Worm (Caenorhabditis elegans) whole organism, mixed stage, embryonic: ENCODE results near the gene ccch-2.

ENCODE experiments used
- bed-3 ChIP-seq: fragments of 200-800 bp; sonication (Bioruptor generic); optimal IDR thresholded peaks from 3 replicates; lab custom pipeline; 2018; ENCODE audit warnings: mild to moderate bottlenecking, missing genetic modification characterization, moderate library complexity, missing compliant biosample characterization
- blmp-1 ChIP-seq: fragments of 150-350 bp; optimal IDR thresholded peaks from 2 replicates; lab custom pipeline; 2014; ENCODE audit warnings: missing biosample characterization, missing genetic modification characterization
- ceh-39 ChIP-seq: fragments of 150-350 bp; optimal IDR thresholded peaks from 2 replicates; lab custom pipeline; 2014; ENCODE audit warnings: missing biosample characterization, missing genetic modification characterization
- ceh-43 ChIP-seq: fragments of 200-800 bp; sonication (Bioruptor generic); optimal IDR thresholded peaks from 2 replicates; lab custom pipeline; 2018; ENCODE audit warnings: mild to moderate bottlenecking, missing genetic modification characterization, moderate library complexity, missing compliant biosample characterization
- ceh-83 ChIP-seq: fragments of 200-800 bp; sonication (Bioruptor generic); optimal IDR thresholded peaks from 2 replicates; lab custom pipeline; 2018; ENCODE audit warnings: mild to moderate bottlenecking, missing genetic modification characterization, missing compliant biosample characterization
- hlh-1 ChIP-seq: fragments of 150-350 bp; optimal IDR thresholded peaks from 2 replicates; lab custom pipeline; 2014; ENCODE audit warnings: missing biosample characterization, missing genetic modification reagents, missing genetic modification characterization
- lin-13 ChIP-seq: fragments of 150-350 bp; optimal IDR thresholded peaks from 2 replicates; lab custom pipeline; 2014; ENCODE audit warnings: missing biosample characterization, missing genetic modification characterization
- lin-32 ChIP-seq: fragments of 200-800 bp; sonication (Bioruptor generic); optimal IDR thresholded peaks from 2 replicates; lab custom pipeline; 2018; ENCODE audit warnings: mild to moderate bottlenecking, missing genetic modification characterization, missing compliant biosample characterization
- lsy-2 ChIP-seq: fragments of 150-350 bp; optimal IDR thresholded peaks from 2 replicates; lab custom pipeline; 2014; ENCODE audit warnings: missing biosample characterization, missing genetic modification characterization
- mab-5 ChIP-seq: fragments of 150-350 bp; optimal IDR thresholded peaks from 2 replicates; lab custom pipeline; 2014; ENCODE audit warnings: missing biosample characterization, missing genetic modification characterization
- mls-2 ChIP-seq: sonication (generic microtip); optimal IDR thresholded peaks from 2 replicates; lab custom pipeline; 2016; ENCODE audit warnings: mild to moderate bottlenecking, missing genetic modification characterization, moderate library complexity, missing compliant biosample characterization
- nhr-12 ChIP-seq: fragments of 150-350 bp; optimal IDR thresholded peaks from 2 replicates; lab custom pipeline; 2014; ENCODE audit warnings: missing biosample characterization, missing genetic modification characterization
- nhr-237 ChIP-seq: fragments of 150-350 bp; optimal IDR thresholded peaks from 2 replicates; lab custom pipeline; 2014; ENCODE audit warnings: missing biosample characterization, missing genetic modification characterization
- nhr-28 ChIP-seq: fragments of 150-350 bp; optimal IDR thresholded peaks from 2 replicates; lab custom pipeline; 2014; ENCODE audit warnings: missing biosample characterization, missing genetic modification characterization
- nhr-76 ChIP-seq: sonication (generic microtip); optimal IDR thresholded peaks from 2 replicates; lab custom pipeline; 2017; ENCODE audit warnings: missing biosample characterization, missing genetic modification characterization
- pha-4 ChIP-seq: fragments of 150-350 bp; optimal IDR thresholded peaks from 2 replicates; lab custom pipeline; 2018; ENCODE audit warnings: missing biosample characterization, missing genetic modification reagents, missing genetic modification characterization
- sem-2 ChIP-seq: fragments of 200-800 bp; sonication (Bioruptor generic); optimal IDR thresholded peaks from 2 replicates; lab custom pipeline; 2018; ENCODE audit warnings: mild to moderate bottlenecking, missing genetic modification characterization, missing compliant biosample characterization
- sptf-1 ChIP-seq: sonication (generic microtip); optimal IDR thresholded peaks from 2 replicates; lab custom pipeline; 2017; ENCODE audit warnings: mild to moderate bottlenecking, missing genetic modification characterization, moderate library complexity, missing compliant biosample characterization
- tbx-8 ChIP-seq: fragments of 200-800 bp; sonication (Bioruptor generic); optimal IDR thresholded peaks from 2 replicates; lab custom pipeline; 2018; ENCODE audit warnings: mild to moderate bottlenecking, missing genetic modification characterization, moderate library complexity, missing compliant biosample characterization
- unc-120 ChIP-seq: sonication (generic microtip); optimal IDR thresholded peaks from 2 replicates; lab custom pipeline; 2017; ENCODE audit warnings: missing genetic modification characterization, missing compliant biosample characterization; ENCODE audit not compliant: poor library complexity, severe bottlenecking
- zip-8 ChIP-seq: fragments of 150-350 bp; optimal IDR thresholded peaks from 2 replicates; lab custom pipeline; 2014; ENCODE audit warnings: missing biosample characterization, missing genetic modification characterization
- ztf-11 ChIP-seq: fragments of 150-350 bp; optimal IDR thresholded peaks from 2 replicates; lab custom pipeline; 2014; ENCODE audit warnings: missing biosample characterization, missing genetic modification characterization

ccch-2 gene

ce11 chrIV:16323373-16323772 lies 45.4 kb downstream of the ccch-2 start, which contains the start of gene srz-104:
TSS of gene srz-104 (plus strand) at chrIV:16323673.
- no peak for TF ChIP-seq ztf-11 (tag; lab: Kevin White, UChicago)
- TF ChIP-seq mls-2 (tag; lab: Kevin White, UChicago): no peak
- no peak for TF ChIP-seq ceh-39
- no peak for TF ChIP-seq ceh-83 (GFP tag; lab: Kevin White, UChicago)
- TF ChIP-seq tbx-8 (GFP tag; lab: Kevin White, UChicago): no peak
- TF ChIP-seq nhr-12 (tag; lab: Kevin White, UChicago): no peak
- TF ChIP-seq bed-3 (GFP tag; lab: Kevin White, UChicago): no peak
- TF ChIP-seq zip-8 (tag; lab: Kevin White, UChicago): no peak

- no peak for TF ChIP-seq unc-120 (tag; lab: Kevin White, UChicago)
- no peak for TF ChIP-seq pha-4 (tag; lab: Kevin White, UChicago)
- no peak for TF ChIP-seq zip-8 (tag; lab: Kevin White, UChicago)
- no peak for TF ChIP-seq sem-2 (GFP tag; lab: Kevin White, UChicago)
- no peak for TF ChIP-seq ceh-39
- no peak for TF ChIP-seq mab-5 (tag; lab: Kevin White, UChicago)
- TF ChIP-seq sptf-1 (tag; lab: Kevin White, UChicago): no peak
- no peak for TF ChIP-seq hlh-1 (tag; lab: Kevin White, UChicago)
- TF ChIP-seq lsy-2 (tag; lab: Kevin White, UChicago): no peak
These were observed 46.6 kb downstream of the ccch-2 start, which contains the start of gene srz-105 for ce11 chrIV:16324589-16324988. TSS of gene srz-105 (plus strand) at chrIV:16324889.

ce11 chrIV:16328519-16328918 lies 50.5 kb downstream of the ccch-2 start, which contains the start of gene K03D3.2:
TSS of gene K03D3.2 (minus strand) at chrIV:16328619.
- TF ChIP-seq hlh-1 (tag; lab: Kevin White, UChicago) (no peak), zip-8 (tag; lab: Kevin White, UChicago) (no peak), pha-4 (tag; lab: Kevin White, UChicago) (no peak), blmp-1 (no peak), lin-13 (no peak), ceh-43 (GFP tag; lab: Kevin White, UChicago) (no peak), lin-32 (no peak), nhr-76 (tag; lab: Kevin White, UChicago) (no peak), nhr-28 (no peak), ceh-83 (GFP tag; lab: Kevin White, UChicago) (no peak), nhr-237 (no peak), tbx-8 (GFP tag; lab: Kevin White, UChicago) (no peak)
